Fruit fly (Drosophila melanogaster) whole organism: ENCODE measurements around the gene Irk1.

Source experiments
- CG8478 ChIP-seq: fragments of >200 bp; optimal IDR thresholded peaks from 2 replicates; lab custom pipeline; 2018; ENCODE audit warnings: inconsistent platforms
- Dll ChIP-seq: fragments of >200 bp; optimal IDR thresholded peaks from 2 replicates; lab custom pipeline; 2017
- EcR ChIP-seq, 2 experiments: fragments of >200 bp; optimal IDR thresholded peaks; 2 replicates each; lab custom pipeline; 2017; ENCODE audit warnings: missing biosample characterization in 2 of 2, missing genetic modification characterization in 2 of 2, missing genetic modification reagents in 2 of 2
- psq ChIP-seq: fragments of >200 bp; optimal IDR thresholded peaks from 2 replicates; lab custom pipeline; 2017

- no peak for TF ChIP-seq psq (lab: Kevin White, UChicago)
- TF ChIP-seq Dll: no peak
- no peak for TF ChIP-seq EcR (GFP tag; optimal IDR thresholded peaks at IDR 0.05; lab: Kevin White, UChicago)
- TF ChIP-seq CG8478 (lab: Kevin White, UChicago): no peak
These were observed 19.7 kb upstream of the Irk1 start for dm6 chr3R:23148433-23148832.
